Worm (Caenorhabditis elegans) whole organism, late embryonic: ENCODE results near the gene Y69A2AR.25.

Experiments
- C38D4.7 ChIP-seq: fragments of 200-800 bp; sonication (Bioruptor generic); optimal IDR thresholded peaks from 2 replicates; lab custom pipeline; 2018; ENCODE audit warnings: mild to moderate bottlenecking, missing genetic modification characterization, moderate library complexity, missing compliant biosample characterization
- Y22D7AL.16 ChIP-seq: sonication (generic microtip); optimal IDR thresholded peaks from 2 replicates; lab custom pipeline; 2016; ENCODE audit warnings: missing genetic modification characterization, missing compliant biosample characterization
- ceh-31 ChIP-seq: sonication (generic microtip); optimal IDR thresholded peaks from 2 replicates; lab custom pipeline; 2016; ENCODE audit warnings: missing genetic modification characterization, missing compliant biosample characterization
- ceh-48 ChIP-seq: sonication (generic microtip); optimal IDR thresholded peaks from 2 replicates; lab custom pipeline; 2016; ENCODE audit warnings: missing genetic modification characterization, inconsistent platforms, missing compliant biosample characterization
- dmd-4 ChIP-seq: sonication (generic microtip); optimal IDR thresholded peaks from 2 replicates; lab custom pipeline; 2016; ENCODE audit warnings: borderline replicate concordance, missing genetic modification characterization, missing compliant biosample characterization
- elt-2 ChIP-seq: sonication (generic microtip); optimal IDR thresholded peaks from 2 replicates; lab custom pipeline; 2016; ENCODE audit warnings: missing genetic modification reagents, missing genetic modification characterization, missing compliant biosample characterization
- gmeb-2 ChIP-seq: sonication (generic microtip); optimal IDR thresholded peaks from 2 replicates; lab custom pipeline; 2016; ENCODE audit warnings: missing genetic modification characterization, inconsistent platforms, missing compliant biosample characterization
- hlh-15 ChIP-seq: sonication (generic microtip); optimal IDR thresholded peaks from 2 replicates; lab custom pipeline; 2016; ENCODE audit warnings: missing genetic modification characterization, missing compliant biosample characterization
- hlh-8 ChIP-seq: sonication (generic microtip); optimal IDR thresholded peaks from 2 replicates; lab custom pipeline; 2016; ENCODE audit warnings: missing genotype, missing genetic modification characterization, missing compliant biosample characterization
- lim-6 ChIP-seq: sonication (generic microtip); optimal IDR thresholded peaks from 2 replicates; lab custom pipeline; 2016; ENCODE audit warnings: missing genetic modification characterization, missing compliant biosample characterization
- odd-2 ChIP-seq: sonication (generic microtip); optimal IDR thresholded peaks from 2 replicates; lab custom pipeline; 2017; ENCODE audit warnings: antibody characterized with exemption, mild to moderate bottlenecking, missing genetic modification characterization, missing compliant biosample characterization
- pag-3 ChIP-seq: sonication (generic microtip); optimal IDR thresholded peaks from 2 replicates; lab custom pipeline; 2016; ENCODE audit warnings: missing compliant biosample characterization, missing genetic modification characterization, borderline replicate concordance
- pat-9 ChIP-seq: fragments of 200-800 bp; sonication (Bioruptor generic); optimal IDR thresholded peaks from 2 replicates; lab custom pipeline; 2018; ENCODE audit warnings: mild to moderate bottlenecking, missing genetic modification characterization, moderate library complexity, missing compliant biosample characterization
- pax-1 ChIP-seq: fragments of 150-350 bp; optimal IDR thresholded peaks from 2 replicates; lab custom pipeline; 2014; ENCODE audit warnings: missing biosample characterization, missing genetic modification characterization
- pros-1 ChIP-seq: fragments of 150-350 bp; optimal IDR thresholded peaks from 2 replicates; lab custom pipeline; 2014; ENCODE audit warnings: missing biosample characterization, missing genetic modification reagents, missing genetic modification characterization
- rnt-1 ChIP-seq: sonication (generic microtip); optimal IDR thresholded peaks from 2 replicates; lab custom pipeline; 2016; ENCODE audit warnings: missing genetic modification characterization, missing compliant biosample characterization
- sdc-2 ChIP-seq: sonication (generic microtip); optimal IDR thresholded peaks from 2 replicates; lab custom pipeline; 2016; ENCODE audit warnings: missing genotype, missing genetic modification characterization, missing compliant biosample characterization
- sox-4 ChIP-seq: sonication (generic microtip); optimal IDR thresholded peaks from 2 replicates; lab custom pipeline; 2017; ENCODE audit warnings: mild to moderate bottlenecking, missing genetic modification characterization, inconsistent platforms, missing compliant biosample characterization
- unc-42 ChIP-seq: sonication (generic microtip); optimal IDR thresholded peaks from 2 replicates; lab custom pipeline; 2016; ENCODE audit warnings: missing genotype, missing genetic modification characterization, missing compliant biosample characterization

The Y69A2AR.25 gene

DNA sequence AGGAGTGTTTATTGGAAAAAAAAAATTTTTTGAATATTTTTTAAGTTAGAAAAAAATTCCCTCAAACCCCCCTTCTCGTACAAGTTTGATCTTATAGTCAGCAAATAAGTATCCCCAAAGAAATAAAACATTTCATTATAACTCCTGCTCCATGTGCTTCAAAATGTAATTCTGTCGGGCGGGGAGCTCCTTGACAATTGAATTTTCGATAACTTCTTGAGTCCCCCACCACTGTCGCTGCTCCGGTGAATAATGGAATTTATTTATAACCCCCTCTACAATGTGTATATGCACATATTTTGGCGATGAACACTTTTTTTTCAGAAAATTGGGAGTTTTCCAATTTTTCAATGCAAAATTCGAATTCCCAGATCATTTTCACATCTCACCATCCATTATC lies 30.4 kb downstream of the Y69A2AR.25 start:
- TF ChIP-seq sdc-2 (tag; lab: Kevin White, UChicago) (no peak), unc-42 (tag; lab: Kevin White, UChicago) (peak; percentile 87), pax-1 (tag; lab: Kevin White, UChicago) (no peak)

DNA sequence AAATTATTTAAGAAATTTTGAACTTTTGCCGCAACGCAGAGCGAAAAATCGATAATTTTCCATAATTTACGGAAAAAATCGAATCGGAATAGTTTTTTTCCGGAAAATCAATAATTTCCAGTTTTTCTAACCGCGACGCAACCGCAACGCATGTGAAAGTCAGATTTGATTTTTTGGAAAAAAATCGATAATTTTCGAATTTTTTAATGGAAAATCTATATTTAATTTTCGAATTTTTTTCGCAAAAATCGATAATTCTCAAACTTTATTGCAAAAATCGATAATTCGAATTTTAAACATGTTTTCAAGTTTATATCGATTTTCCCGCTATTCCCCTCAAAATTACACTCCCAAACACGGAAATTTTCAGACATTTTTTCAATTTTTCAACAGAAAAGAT lies 37.9 kb downstream of the Y69A2AR.25 start:
- TF ChIP-seq hlh-15 (tag; lab: Kevin White, UChicago), result no peak
- TF ChIP-seq ceh-48 (tag; lab: Kevin White, UChicago), result peak; percentile 6

DNA sequence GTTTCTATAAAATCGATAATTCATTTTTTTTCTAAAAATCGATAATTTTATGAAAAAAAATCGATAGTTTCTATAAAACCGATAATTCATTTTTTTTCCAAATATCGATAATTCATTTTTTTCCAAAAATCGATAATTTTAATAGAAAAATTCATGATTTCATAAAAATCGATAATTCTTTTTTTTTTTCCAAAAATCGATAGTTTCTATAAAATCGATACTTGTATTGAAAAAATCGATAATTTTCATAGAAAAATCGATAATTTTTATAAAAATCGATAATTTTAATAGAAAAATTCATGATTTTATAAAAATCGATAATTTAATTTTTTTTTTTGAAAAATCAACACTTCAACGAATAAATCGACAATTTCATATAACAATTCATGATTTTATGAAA lies 38.9 kb downstream of the Y69A2AR.25 start:
- no peak for TF ChIP-seq Y22D7AL.16 (tag; lab: Kevin White, UChicago)
- no peak for TF ChIP-seq pros-1 (tag; lab: Kevin White, UChicago)
- TF ChIP-seq pat-9 (tag; lab: Kevin White, UChicago), result no peak
- no peak for TF ChIP-seq rnt-1
- no peak for TF ChIP-seq ceh-31 (tag; lab: Kevin White, UChicago)
- TF ChIP-seq hlh-8, result no peak
- no peak for TF ChIP-seq elt-2 (tag; lab: Kevin White, UChicago)
- TF ChIP-seq odd-2 (tag; lab: Kevin White, UChicago), result no peak
- no peak for TF ChIP-seq ceh-48 (tag; lab: Kevin White, UChicago)
- TF ChIP-seq gmeb-2 (tag; lab: Kevin White, UChicago), result no peak
- TF ChIP-seq C38D4.7 (GFP tag; lab: Kevin White, UChicago), result no peak
- no peak for TF ChIP-seq dmd-4 (tag; lab: Kevin White, UChicago)
- TF ChIP-seq lim-6 (tag; lab: Kevin White, UChicago), result no peak

DNA sequence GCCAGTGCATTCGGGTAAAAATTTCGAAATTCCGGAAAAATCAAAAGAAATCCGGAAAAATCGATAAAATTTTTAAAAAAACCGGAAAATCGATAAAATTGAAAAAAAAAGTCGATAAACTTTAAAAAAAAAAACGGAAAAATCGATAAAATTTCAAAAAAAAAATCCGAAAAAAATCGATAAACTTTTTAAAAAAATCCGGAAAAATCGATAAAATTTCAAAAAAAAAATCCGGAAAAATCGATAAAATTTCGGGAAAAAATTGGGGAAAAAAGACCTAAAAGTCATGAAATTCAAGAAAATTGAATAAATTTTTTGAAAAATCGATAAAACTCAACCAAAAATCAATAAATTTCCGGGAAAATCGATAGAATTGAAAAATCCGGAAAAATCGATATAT lies 41.3 kb downstream of the Y69A2AR.25 start:
- TF ChIP-seq sox-4 (tag; lab: Kevin White, UChicago) (no peak), pag-3 (tag; lab: Kevin White, UChicago) (no peak), ceh-48 (tag; lab: Kevin White, UChicago) (peak; percentile 35)
